Fruit fly (Drosophila melanogaster): ENCODE measurements around the gene CG5521.

Gene CG5521

DNA sequence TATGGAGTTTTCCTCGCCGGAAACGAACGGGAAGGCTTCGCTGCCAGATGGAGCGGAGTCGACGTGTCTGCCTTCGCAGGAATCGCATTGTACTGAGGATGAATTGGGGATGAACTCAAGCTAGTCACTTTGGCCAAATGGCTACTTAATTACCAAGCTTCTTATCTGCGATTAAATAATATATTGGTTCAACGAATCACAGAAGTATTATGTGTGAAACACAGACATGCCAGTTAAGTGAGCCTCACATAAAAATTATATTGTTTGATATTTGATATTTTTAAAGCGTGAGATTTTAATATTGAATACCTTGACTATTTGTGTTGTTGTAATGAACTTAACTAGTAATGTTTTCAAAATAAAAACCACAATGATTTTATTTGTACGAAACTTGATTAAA, 345 bp upstream of the CG5521 start, which contains the start of gene Gr97a:
Gene Gr97a (minus strand): TSS at position 101 of the 400 bp plus-strand sequence.
- TF ChIP-seq CG8478 (optimal IDR thresholded peaks at IDR 0.05) (no peak), EcR (GFP tag; optimal IDR thresholded peaks at IDR 0.05) (no peak), usp (GFP tag; optimal IDR thresholded peaks at IDR 0.05) (no peak), Dll (optimal IDR thresholded peaks at IDR 0.05) (no peak), psq (optimal IDR thresholded peaks at IDR 0.05) (no peak), pan (optimal IDR thresholded peaks at IDR 0.05) (no peak)

DNA sequence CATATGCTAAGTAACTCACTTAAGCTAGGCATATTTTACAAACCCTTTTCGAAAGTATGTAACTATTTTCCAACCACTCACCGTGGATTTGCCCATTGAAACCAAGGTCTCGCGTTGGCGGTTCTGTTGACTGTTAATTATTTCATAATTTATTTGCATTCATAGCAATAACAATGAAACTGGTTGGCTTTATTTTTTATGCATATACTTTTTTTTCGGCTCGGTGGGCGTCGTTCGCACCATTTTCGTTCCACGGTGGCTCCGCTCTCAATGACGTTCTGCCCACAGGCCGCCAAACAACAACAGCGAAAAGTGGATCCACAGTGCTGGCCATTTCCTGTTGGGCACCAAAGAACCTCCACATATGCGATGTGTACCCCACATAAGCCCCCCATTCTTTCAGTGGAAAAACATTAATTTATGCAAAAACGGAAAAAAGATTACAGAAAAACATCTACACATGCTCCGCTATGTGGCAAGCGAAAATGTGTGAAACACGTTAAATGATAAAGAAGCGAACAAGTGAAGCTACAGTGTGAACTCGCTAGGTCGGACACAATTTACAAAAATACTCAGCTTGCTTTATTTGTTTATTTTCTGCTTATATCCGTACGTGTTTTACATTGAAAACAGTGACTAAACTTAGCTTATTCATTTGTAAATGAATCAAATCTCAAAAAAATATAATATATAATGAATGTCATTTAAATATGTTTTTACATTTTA, 1.0 kb downstream of the CG5521 start:
- no peak for TF ChIP-seq Dll (optimal IDR thresholded peaks at IDR 0.05)
- no peak for TF ChIP-seq pan (optimal IDR thresholded peaks at IDR 0.05)
- no peak for TF ChIP-seq CG8478 (optimal IDR thresholded peaks at IDR 0.05)
- no peak for TF ChIP-seq psq (optimal IDR thresholded peaks at IDR 0.05)
- no peak for TF ChIP-seq usp (GFP tag; optimal IDR thresholded peaks at IDR 0.05)
- TF ChIP-seq EcR (GFP tag; optimal IDR thresholded peaks at IDR 0.05), result no peak

DNA sequence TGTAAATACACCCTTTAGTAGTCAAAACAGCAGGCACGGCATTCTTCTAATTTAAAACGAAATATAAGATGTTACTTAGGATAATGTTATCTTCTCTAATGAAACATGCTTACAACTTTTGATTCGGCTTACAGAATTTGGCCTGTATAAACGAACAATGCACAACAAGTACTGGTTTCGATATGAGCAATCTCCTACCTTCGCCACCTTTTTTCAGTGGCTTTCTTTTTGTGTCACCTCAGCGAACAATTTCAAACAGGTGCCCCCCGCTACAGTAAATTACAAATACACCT, 1.5 kb downstream of the CG5521 start:
- TF ChIP-seq usp (GFP tag; optimal IDR thresholded peaks at IDR 0.05) (no peak), CG8478 (optimal IDR thresholded peaks at IDR 0.05) (no peak), pan (optimal IDR thresholded peaks at IDR 0.05) (no peak), Dll (optimal IDR thresholded peaks at IDR 0.05) (no peak), psq (optimal IDR thresholded peaks at IDR 0.05) (no peak), EcR (GFP tag; optimal IDR thresholded peaks at IDR 0.05) (no peak)

DNA sequence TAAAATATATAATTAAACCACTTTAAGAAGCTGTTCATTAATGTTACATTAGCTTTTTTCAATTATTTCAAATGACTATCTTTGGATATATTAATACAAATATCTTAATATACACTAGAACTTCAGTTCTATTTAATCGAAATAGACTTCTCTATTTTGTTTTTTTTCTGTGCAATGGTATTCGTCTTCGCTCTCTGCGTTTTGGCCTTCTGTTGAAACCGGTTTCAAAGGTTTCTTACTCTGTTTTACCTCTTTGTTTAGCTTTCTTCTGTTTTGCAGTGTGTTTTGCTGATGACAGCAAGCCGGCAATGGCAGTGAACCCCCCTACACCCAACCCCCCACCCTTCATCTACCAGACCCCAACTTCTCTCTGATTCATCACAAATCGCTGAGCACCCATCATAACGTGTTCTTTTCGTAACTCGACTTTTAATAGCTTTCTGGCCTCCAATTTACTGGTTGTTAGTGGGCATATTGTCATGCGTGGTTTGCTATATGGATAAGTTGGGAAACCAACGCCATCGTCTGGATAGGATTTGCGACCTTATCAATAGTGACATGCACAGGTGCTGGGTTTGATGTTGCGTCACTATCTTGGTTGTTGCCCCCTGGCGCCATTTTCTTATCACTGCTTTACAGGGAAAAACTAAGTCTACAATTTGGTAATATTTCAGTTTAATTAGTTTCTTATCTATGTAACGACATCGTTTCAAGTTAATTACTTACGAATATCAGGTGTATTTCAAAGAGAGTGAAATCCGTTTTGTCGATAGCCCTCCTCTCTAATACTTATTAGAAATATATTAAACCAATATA, 2.3 kb downstream of the CG5521 start:
- TF ChIP-seq EcR (GFP tag; optimal IDR thresholded peaks at IDR 0.05), result peak in 1 of 2 experiments; percentile 75
- no peak for TF ChIP-seq CG8478 (optimal IDR thresholded peaks at IDR 0.05)

DNA sequence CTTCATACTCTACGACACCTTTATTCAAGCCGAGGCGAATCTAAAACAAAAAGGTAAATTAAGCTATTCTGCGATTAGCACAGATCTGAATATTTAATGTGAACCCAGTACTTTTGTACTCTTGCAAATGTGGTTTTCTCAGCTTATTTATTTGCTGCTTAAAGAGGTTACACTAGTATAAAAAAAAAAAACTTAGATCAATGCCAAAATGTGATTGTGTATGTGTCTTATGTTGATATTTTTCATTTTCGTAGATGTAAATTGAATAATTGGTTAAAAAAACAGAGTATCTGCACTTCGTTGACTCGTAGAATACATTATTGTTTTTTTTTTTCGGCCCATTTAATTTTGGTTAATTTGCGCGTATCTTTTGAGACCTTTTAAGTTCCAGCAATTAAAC, 3.0 kb downstream of the CG5521 start:
- no peak for TF ChIP-seq CG8478 (optimal IDR thresholded peaks at IDR 0.05)
- TF ChIP-seq pan (optimal IDR thresholded peaks at IDR 0.05), result no peak
- TF ChIP-seq EcR (GFP tag; optimal IDR thresholded peaks at IDR 0.05), result no peak
- TF ChIP-seq Dll (optimal IDR thresholded peaks at IDR 0.05), result no peak
- no peak for TF ChIP-seq psq (optimal IDR thresholded peaks at IDR 0.05)
- TF ChIP-seq usp (GFP tag; optimal IDR thresholded peaks at IDR 0.05), result no peak

DNA sequence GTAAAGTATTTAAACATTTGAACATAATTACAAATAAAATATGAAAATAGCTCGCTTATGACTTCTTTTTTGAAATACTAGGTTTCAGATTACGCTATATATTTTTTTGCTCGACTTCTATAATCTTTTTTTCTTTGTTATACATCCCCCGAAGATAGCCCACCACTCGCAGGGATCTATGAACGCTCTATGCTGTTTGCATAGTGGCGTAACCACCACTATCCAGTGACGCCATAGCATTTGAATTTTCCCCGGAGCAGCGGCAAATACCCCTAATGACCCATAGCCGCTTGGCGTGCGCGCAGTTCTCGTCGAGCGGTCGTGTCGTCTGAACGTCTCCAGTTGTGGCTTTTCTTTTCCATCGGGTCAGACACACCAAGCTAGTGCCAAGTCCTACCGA, 11.5 kb downstream of the CG5521 start, which contains the start of the genes CG14253 and CG46313:
Gene CG14253 (plus strand): TSS at position 301 of the 400 bp plus-strand sequence.
Gene CG46313 (plus strand): TSS at position 301 of the 400 bp plus-strand sequence.
- no peak for TF ChIP-seq EcR (GFP tag; optimal IDR thresholded peaks at IDR 0.05)
- no peak for TF ChIP-seq pan (optimal IDR thresholded peaks at IDR 0.05)
- no peak for TF ChIP-seq Dll (optimal IDR thresholded peaks at IDR 0.05)
- TF ChIP-seq CG8478 (optimal IDR thresholded peaks at IDR 0.05), result no peak
- TF ChIP-seq usp (GFP tag; optimal IDR thresholded peaks at IDR 0.05), result no peak
- TF ChIP-seq psq (optimal IDR thresholded peaks at IDR 0.05), result no peak

DNA sequence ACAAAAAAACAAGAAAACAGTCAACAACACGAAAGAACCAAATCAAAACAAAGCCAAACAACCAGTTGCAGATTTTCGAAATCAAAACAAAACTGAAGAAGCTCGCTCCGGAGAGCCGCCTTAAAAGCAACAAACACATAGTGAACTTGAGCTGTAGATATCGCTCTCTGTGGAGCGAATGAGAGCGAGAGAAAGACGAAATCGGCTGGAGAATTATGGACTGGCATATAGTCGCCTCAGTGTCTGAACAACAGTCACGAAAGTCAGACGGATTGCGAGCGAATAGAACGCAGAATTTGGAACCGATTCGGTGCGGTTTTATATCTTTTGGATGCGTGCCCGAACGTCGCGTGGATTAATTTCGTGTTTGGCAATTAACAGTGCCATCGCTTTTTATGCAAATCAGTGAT, 13.6 kb downstream of the CG5521 start:
- TF ChIP-seq EcR (GFP tag; optimal IDR thresholded peaks at IDR 0.05) (no peak), pan (optimal IDR thresholded peaks at IDR 0.05) (no peak), CG8478 (optimal IDR thresholded peaks at IDR 0.05) (no peak), psq (optimal IDR thresholded peaks at IDR 0.05) (no peak), usp (GFP tag; optimal IDR thresholded peaks at IDR 0.05) (no peak), Dll (optimal IDR thresholded peaks at IDR 0.05) (no peak)

DNA sequence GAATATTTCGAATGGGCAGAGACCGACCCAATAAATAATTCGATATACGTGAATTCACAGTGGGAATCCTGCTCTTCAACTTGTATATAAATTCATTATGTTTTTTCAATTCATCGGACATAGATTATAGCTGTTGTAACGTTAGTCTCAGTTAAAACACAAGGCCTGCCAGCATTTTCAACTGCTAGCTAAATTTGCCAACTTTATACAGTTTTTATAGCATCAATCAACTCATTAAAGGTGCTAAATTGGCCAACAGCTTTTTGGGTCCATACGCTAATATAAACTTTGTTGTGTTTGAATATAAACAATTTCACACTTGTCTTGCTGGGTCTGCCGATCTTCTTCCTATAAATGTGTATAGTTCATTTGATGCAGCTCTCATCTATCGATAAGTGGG, 15.4 kb downstream of the CG5521 start:
- no peak for TF ChIP-seq Dll (optimal IDR thresholded peaks at IDR 0.05)
- TF ChIP-seq psq (optimal IDR thresholded peaks at IDR 0.05), result no peak
- TF ChIP-seq CG8478 (optimal IDR thresholded peaks at IDR 0.05), result no peak
- TF ChIP-seq EcR (GFP tag; optimal IDR thresholded peaks at IDR 0.05), result no peak
- TF ChIP-seq pan (optimal IDR thresholded peaks at IDR 0.05), result no peak
- TF ChIP-seq usp (GFP tag; optimal IDR thresholded peaks at IDR 0.05), result no peak

DNA sequence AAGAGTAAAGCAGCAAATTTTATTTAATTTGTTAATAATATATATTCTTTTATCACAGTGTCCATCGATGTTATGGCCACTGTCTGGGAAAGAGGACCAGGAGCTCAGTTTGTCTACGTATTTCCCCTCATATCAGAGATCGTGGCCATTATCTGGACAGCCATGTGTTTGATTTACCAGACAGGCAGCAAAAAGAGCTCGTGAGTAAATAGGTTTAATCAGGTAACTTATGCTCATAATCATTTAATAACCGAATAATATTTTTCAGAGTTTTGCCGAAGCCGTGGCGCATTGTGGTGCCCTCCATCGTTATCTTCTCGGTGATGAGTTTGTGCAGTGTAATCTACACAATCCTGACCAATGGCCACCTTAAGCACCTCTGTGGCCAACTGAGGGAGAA, 17.7 kb downstream of the CG5521 start:
- TF ChIP-seq CG8478 (optimal IDR thresholded peaks at IDR 0.05) (no peak), pan (optimal IDR thresholded peaks at IDR 0.05) (no peak), Dll (optimal IDR thresholded peaks at IDR 0.05) (no peak), usp (GFP tag; optimal IDR thresholded peaks at IDR 0.05) (no peak)

DNA sequence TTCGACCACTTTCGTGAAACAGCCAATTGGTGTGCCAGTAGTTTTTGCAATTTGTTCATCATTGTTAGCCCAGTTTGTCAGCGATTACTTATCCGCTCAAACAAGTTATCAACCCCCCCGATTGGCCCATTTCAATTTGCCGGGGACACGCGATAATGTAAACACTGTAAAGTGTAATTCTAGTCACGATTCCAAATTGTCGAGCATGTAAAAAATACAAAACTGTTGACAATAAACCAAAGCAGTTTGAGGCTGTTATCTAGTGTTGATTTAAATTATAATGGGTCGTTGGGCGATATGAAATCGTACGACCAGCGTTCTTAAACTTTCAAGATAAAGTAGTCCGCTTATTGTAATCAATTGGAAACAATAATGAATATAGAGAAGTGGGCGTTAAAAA, 20.7 kb downstream of the CG5521 start:
- TF ChIP-seq usp (GFP tag; optimal IDR thresholded peaks at IDR 0.05) (no peak), Dll (optimal IDR thresholded peaks at IDR 0.05) (no peak), EcR (GFP tag; optimal IDR thresholded peaks at IDR 0.05) (no peak), pan (optimal IDR thresholded peaks at IDR 0.05) (no peak), psq (optimal IDR thresholded peaks at IDR 0.05) (no peak), CG8478 (optimal IDR thresholded peaks at IDR 0.05) (no peak)

DNA sequence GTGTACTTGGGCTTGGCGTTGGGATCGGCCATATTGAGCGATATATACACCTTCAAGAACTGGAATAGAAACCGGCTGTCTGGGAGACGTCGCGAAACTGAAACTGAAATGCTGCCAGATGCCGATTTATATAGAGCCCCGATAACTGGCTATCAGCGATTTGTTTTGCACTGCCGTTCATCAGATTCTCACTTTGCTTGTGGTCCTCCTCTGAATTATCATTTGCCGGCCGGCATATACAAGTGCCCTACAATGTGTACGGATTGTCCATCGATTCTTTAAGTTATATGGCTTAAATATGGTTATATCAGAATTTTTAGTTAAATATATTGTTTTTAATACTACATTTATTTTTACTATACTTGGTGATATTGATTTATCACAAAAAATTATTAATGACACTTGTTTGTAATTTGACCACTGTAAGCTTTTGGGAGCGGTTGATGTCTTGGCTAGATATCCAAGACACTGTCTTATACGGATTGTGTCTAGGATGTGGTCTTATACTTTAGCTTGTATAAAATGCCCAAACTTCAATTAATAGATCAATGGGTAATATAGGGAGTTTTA, 21.8 kb downstream of the CG5521 start, which contains the start of gene CG31075:
Gene CG31075 (minus strand): TSS at position 106 of the 570 bp plus-strand sequence.
- peak; percentile 41 for TF ChIP-seq psq (optimal IDR thresholded peaks at IDR 0.05)
- no peak for TF ChIP-seq EcR (GFP tag; optimal IDR thresholded peaks at IDR 0.05)
- TF ChIP-seq Dll (optimal IDR thresholded peaks at IDR 0.05), result no peak
